Fruit fly (Drosophila melanogaster): ENCODE measurements around the gene CAH9.

- no peak for TF ChIP-seq CTCF (optimal IDR thresholded peaks at IDR 0.05)
- no peak for TF ChIP-seq CG8478 (optimal IDR thresholded peaks at IDR 0.05)
Observed at dm6 chr3R:27094233-27094632, 11.8 kb downstream of the CAH9 start, which contains the start of gene CG14259.
